Fruit fly (Drosophila melanogaster) whole organism, adult: ENCODE results near the gene CG16854.

Source experiments
- CG33017 ChIP-seq: fragments of 200-800 bp; sonication (Bioruptor generic); optimal IDR thresholded peaks from 2 replicates; lab custom pipeline; 2018; ENCODE audit warnings: missing biosample characterization, mild to moderate bottlenecking, missing genetic modification characterization, moderate library complexity
- CG5204 ChIP-seq: fragments of 200-800 bp; sonication (Bioruptor generic); optimal IDR thresholded peaks from 2 replicates; lab custom pipeline; 2016; ENCODE audit warnings: missing biosample characterization, missing genetic modification characterization
- Hr96 ChIP-seq: fragments of 200-800 bp; sonication (Bioruptor generic); optimal IDR thresholded peaks from 2 replicates; lab custom pipeline; 2016; ENCODE audit warnings: missing biosample characterization, missing genetic modification characterization
- Mnt ChIP-seq: fragments of 200-800 bp; sonication (Bioruptor generic); optimal IDR thresholded peaks from 2 replicates; lab custom pipeline; 2016; ENCODE audit warnings: missing biosample characterization, mild to moderate bottlenecking, missing genetic modification characterization
- bab1 ChIP-seq: fragments of 200-800 bp; sonication (Bioruptor generic); optimal IDR thresholded peaks from 3 replicates; lab custom pipeline; 2019; ENCODE audit warnings: missing biosample characterization, mild to moderate bottlenecking, missing genetic modification characterization, moderate library complexity
- cic ChIP-seq: fragments of 200-800 bp; sonication (Bioruptor generic); optimal IDR thresholded peaks from 2 replicates; lab custom pipeline; 2017; ENCODE audit warnings: missing biosample characterization, mild to moderate bottlenecking, missing genetic modification characterization, moderate library complexity

The CG16854 gene

DNA sequence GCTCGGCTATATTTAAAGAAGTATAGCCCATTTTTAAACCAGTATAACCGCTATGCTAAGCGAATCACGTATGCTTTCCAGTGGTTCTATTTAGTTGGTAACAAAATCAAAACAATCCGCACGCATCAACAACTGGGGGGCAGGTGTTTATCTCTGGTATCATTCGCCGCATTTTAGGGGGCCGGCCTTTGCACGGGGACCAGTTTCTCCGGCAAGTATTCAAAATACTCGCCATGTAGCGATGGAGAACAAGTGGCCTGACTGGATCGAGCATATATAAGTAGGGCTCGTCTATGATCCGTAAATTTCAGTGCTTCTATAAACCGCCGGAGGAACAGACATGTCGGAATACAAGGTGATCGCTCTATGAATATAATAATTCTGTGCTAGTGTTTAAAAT, 49.6 kb downstream of the CG16854 start, which contains the start of gene hgo:
hgo (plus strand) TSS at position 301 of the 400 bp plus-strand sequence.
- TF ChIP-seq bab1 (GFP tag; lab: Kevin White, UChicago) (no peak), Mnt (GFP tag; lab: Kevin White, UChicago) (no peak), CG33017 (tag; lab: Kevin White, UChicago) (no peak), cic (no peak), CG5204 (GFP tag; lab: Kevin White, UChicago) (no peak), Hr96 (GFP tag; lab: Kevin White, UChicago) (no peak)
